Fruit fly (Drosophila melanogaster): ENCODE data around the gene Gr85a.

- no peak for TF ChIP-seq psq (optimal IDR thresholded peaks at IDR 0.05)
- no peak for TF ChIP-seq usp (GFP tag; optimal IDR thresholded peaks at IDR 0.05)
- TF ChIP-seq EcR (GFP tag; optimal IDR thresholded peaks at IDR 0.05): no peak
- peak; percentile 55 for TF ChIP-seq Dll (optimal IDR thresholded peaks at IDR 0.05)
- no peak for TF ChIP-seq pan (optimal IDR thresholded peaks at IDR 0.05)
- TF ChIP-seq CG8478 (optimal IDR thresholded peaks at IDR 0.05): no peak
Observed at dm6 chr3R:9949903-9950302, 46.7 kb downstream of the Gr85a start.

All from whole organism.